Worm (Caenorhabditis elegans) whole organism, mixed stage, embryonic: ENCODE results near the gene T19D12.1.

Experiments
- bed-3 ChIP-seq: fragments of 200-800 bp; sonication (Bioruptor generic); optimal IDR thresholded peaks from 3 replicates; lab custom pipeline; 2018; ENCODE audit warnings: mild to moderate bottlenecking, missing genetic modification characterization, moderate library complexity, missing compliant biosample characterization
- ces-1 ChIP-seq: fragments of 150-350 bp; optimal IDR thresholded peaks from 2 replicates; lab custom pipeline; 2014; ENCODE audit warnings: missing biosample characterization, missing genetic modification reagents, missing genetic modification characterization
- elt-1 ChIP-seq: sonication (generic microtip); optimal IDR thresholded peaks from 2 replicates; lab custom pipeline; 2017; ENCODE audit warnings: missing genetic modification characterization, mild to moderate bottlenecking, missing compliant biosample characterization, antibody characterized with exemption, moderate library complexity, borderline replicate concordance; ENCODE audit not compliant: insufficient read depth
- elt-3 ChIP-seq: fragments of 150-350 bp; optimal IDR thresholded peaks from 2 replicates; lab custom pipeline; 2014; ENCODE audit warnings: missing biosample characterization, missing genetic modification characterization
- lsy-2 ChIP-seq: fragments of 150-350 bp; optimal IDR thresholded peaks from 2 replicates; lab custom pipeline; 2014; ENCODE audit warnings: missing biosample characterization, missing genetic modification characterization
- mep-1 ChIP-seq: fragments of 150-350 bp; optimal IDR thresholded peaks from 2 replicates; lab custom pipeline; 2017; ENCODE audit warnings: missing biosample characterization, missing genetic modification reagents, missing genetic modification characterization, inconsistent platforms
- mls-2 ChIP-seq: sonication (generic microtip); optimal IDR thresholded peaks from 2 replicates; lab custom pipeline; 2016; ENCODE audit warnings: mild to moderate bottlenecking, missing genetic modification characterization, moderate library complexity, missing compliant biosample characterization
- nhr-12 ChIP-seq: fragments of 150-350 bp; optimal IDR thresholded peaks from 2 replicates; lab custom pipeline; 2014; ENCODE audit warnings: missing biosample characterization, missing genetic modification characterization
- nhr-28 ChIP-seq: fragments of 150-350 bp; optimal IDR thresholded peaks from 2 replicates; lab custom pipeline; 2014; ENCODE audit warnings: missing biosample characterization, missing genetic modification characterization
- pha-4 ChIP-seq: fragments of 150-350 bp; optimal IDR thresholded peaks from 2 replicates; lab custom pipeline; 2018; ENCODE audit warnings: missing biosample characterization, missing genetic modification reagents, missing genetic modification characterization
- snpc-4 ChIP-seq: fragments of 150-350 bp; optimal IDR thresholded peaks from 2 replicates; lab custom pipeline; 2014; ENCODE audit warnings: missing biosample characterization, missing genetic modification characterization
- unc-39 ChIP-seq: fragments of 150-350 bp; optimal IDR thresholded peaks from 2 replicates; lab custom pipeline; 2014; ENCODE audit warnings: missing biosample characterization, missing genetic modification characterization
- unc-62 ChIP-seq: fragments of 150-350 bp; optimal IDR thresholded peaks from 2 replicates; lab custom pipeline; 2014; ENCODE audit warnings: missing biosample characterization, missing genetic modification reagents, missing genetic modification characterization
- ztf-11 ChIP-seq: fragments of 150-350 bp; optimal IDR thresholded peaks from 2 replicates; lab custom pipeline; 2014; ENCODE audit warnings: missing biosample characterization, missing genetic modification characterization

ce11 chrII:6713832-6714342, 47.2 kb downstream of the T19D12.1 start, which contains the start of gene dpy-2:
- TF ChIP-seq snpc-4 (no peak), mls-2 (tag; lab: Kevin White, UChicago) (no peak), bed-3 (no peak), elt-1 (peak; percentile 8), ces-1 (no peak), unc-62 (GFP tag; lab: Kevin White, UChicago) (peak; percentile 23), unc-39 (tag; lab: Kevin White, UChicago) (no peak), pha-4 (tag; lab: Kevin White, UChicago) (no peak), elt-3 (tag; lab: Kevin White, UChicago) (peak; percentile 34), nhr-12 (no peak), nhr-28 (no peak), lsy-2 (tag; lab: Kevin White, UChicago) (no peak), ztf-11 (tag; lab: Kevin White, UChicago) (no peak), mep-1 (no peak)
